Fruit fly (Drosophila melanogaster): ENCODE data around the gene pb.

The pb gene

DNA sequence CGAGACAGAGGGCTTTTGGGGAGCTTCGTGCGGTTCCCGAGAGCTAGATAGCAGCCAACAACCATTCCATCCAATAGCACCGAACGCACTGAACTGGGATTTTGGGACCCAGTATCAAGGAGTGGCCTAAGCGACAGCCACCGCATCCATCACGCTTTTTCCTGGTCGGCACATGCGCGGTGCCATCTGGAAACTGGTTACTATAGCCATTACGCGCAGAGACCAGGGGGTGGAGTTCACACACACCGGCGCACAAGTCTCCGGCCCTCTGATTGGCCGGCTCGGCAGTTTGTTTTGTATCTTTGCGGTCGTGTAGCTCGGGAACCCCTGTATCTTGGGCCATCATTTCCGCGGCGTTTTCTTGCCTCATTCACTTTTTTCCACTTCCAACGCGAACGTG, at the start of gene pb:
Gene pb, minus strand, starts transcription at position 81 of the 400 bp plus-strand sequence.
- no peak for TF ChIP-seq noc (tag; optimal IDR thresholded peaks at IDR 0.05)

DNA sequence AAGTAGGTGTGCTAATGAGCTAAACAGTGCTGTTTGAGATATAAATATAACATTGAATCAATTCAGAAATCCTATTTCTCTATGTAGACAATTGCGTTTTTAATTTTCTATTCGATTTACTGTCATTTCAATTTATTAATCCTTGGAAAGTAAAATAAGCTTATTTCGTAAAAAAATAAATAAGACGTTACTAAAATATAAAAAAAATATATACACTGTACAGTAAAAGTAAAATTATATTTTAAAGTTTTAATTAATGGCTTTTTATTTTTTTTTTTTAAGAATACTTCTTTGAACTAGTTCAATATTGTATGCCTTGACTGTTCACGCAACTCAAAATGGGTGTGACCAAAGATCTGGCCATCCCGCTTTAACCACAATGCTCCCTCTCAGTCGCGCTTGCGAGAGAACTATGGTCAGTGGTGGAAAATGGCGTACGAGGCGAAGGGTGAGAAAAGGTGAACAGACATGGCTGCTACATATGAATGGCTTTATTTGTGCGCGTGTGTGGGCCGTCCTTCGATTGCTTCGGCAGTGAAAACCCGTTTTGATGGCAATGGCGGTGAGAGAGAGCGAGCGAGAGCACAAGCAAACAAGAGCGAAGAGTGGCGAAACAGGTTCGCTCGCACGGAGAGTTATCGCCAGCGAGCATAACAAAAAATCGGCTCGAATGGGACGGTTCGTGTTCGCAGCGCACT, 49.5 kb upstream of the pb start, which contains the start of gene Dfd:
Gene Dfd, plus strand, starts transcription at position 648 of the 698 bp plus-strand sequence.
- no peak for TF ChIP-seq noc (tag; optimal IDR thresholded peaks at IDR 0.05)

DNA sequence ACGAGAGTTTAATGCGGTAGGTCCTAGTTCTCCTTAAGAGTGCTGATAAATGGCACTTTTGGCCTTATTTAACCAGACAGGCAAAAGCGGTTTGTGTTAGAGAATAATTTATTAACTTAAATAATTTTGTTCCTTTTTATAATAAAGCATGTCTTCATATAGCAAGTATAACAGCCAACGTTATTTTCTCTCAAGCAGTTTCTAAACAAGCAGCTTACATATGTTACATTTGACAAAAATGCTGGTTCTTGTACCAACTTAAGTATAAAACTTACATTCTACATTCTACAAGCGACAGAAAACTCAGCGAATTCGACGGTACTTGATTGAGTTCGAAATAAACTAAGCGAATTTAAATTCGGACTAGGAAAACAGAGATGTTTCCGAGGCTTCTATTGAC, 38.1 kb upstream of the pb start:
- TF ChIP-seq noc (tag; optimal IDR thresholded peaks at IDR 0.05) = no peak

DNA sequence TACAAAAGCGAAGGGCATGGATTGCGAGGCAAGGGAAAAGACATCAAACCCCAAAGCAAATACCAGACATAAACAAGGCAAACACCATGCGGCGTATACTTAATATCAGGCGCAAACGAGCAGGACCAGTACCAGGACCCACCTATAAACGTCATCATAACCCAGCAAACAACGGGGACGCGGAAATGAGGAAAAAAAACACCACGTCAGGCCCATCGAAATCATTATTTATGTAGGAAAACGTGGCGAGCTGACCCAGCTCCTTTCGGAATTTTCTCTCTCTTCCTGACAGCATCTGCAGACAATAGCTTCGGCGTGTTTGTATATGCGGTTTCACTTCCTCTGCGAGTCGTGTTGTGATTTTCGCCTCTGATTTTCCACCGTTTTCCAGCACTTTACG, 34.9 kb upstream of the pb start:
- TF ChIP-seq noc (tag; optimal IDR thresholded peaks at IDR 0.05) = no peak

DNA sequence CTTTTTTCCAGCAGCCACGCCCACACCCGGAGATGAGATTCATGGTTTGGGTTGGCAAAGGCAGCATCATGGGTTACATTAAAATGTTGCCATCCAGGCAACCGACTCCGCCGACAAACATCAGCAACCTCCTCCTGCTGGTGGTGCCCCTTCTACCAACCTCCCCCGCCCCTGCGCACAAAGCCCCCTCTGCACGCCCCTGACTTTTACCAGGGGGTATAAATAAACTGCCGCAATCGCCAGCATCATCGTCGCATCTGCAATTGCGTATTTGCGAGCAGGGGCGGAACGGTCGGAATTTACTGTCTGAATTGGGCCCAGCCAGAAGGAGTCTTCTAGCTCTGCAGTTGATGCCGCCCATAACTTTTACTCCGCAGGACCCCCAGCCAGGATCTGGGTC, 29.9 kb upstream of the pb start:
- no peak for TF ChIP-seq noc (tag; optimal IDR thresholded peaks at IDR 0.05)

DNA sequence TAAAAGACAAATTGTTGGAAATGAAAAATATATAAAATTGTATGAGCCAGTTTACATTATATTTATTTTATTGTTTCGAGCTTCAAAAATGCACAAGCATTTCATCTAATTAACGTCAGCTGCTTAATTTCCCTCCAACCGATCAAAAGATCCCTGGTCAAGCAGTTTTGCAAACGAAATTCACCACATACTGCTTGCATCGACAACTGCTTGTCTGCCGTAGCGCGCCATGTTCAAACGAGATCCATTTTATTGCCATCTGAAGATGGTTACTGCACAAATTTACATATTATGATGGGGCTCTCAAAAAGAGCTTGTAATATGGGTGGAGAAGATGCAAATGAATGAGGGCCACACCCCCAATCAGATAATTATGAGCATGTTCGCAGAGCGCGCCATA, 26.4 kb upstream of the pb start:
- no peak for TF ChIP-seq noc (tag; optimal IDR thresholded peaks at IDR 0.05)

DNA sequence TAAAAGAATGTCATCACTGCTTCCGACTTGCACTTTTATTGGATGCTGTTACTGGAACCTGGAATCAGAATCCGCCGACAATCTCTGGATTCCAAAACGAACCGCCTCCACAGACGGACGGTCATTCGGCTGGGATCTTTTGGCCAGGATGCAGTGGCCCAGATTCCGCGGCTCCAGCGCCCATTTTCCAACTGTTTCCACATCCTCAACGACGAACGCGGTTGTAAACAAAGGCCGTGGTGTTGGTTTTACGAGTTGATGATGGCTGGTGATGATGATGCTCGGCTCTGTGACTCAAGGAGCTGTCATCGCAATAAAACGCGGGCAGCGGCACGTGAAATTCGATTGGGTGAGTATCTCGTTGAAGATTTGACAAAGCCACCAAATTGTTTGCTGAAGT, 25.1 kb upstream of the pb start:
- no peak for TF ChIP-seq noc (tag; optimal IDR thresholded peaks at IDR 0.05)

DNA sequence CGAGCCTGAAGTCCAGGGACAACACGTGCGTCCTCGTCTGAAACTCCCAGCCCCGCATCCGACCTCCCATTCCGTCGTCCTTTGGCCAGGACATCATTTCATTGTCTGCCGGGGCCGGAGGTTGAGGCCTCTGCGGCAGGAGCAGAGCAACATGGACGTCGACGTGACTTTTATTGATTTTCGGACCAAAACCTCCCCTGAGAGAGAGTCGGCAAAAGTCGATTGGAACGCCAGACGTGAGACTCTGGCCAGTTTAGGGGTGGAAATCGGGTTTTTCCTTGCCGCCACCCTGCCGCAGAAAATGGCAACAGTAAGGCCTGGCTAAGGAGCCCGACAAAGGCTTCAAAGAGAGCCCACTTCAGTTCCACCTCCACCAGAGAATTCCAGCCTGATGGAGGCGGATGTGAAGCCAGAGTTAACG, 24.3 kb upstream of the pb start:
- TF ChIP-seq noc (tag; optimal IDR thresholded peaks at IDR 0.05) = no peak

DNA sequence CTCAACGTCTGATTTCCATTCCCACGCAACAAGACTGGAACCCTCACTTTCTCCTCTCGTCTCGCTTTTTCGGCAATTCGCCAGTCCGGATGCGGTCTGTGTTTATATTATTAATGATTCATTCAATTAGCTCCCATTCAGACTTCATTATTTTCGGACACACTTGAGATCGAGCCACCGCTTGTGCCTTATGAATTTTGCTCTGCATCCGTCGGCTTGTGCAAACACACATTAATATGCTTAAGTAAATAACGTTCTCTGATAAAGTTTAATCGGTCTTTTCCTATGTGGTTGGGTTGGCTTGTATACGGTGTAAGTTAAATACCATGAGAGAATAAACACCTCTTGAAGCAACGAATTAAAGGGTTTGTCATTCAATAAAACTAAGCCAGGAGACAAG, 23.0 kb upstream of the pb start:
- TF ChIP-seq noc (tag; optimal IDR thresholded peaks at IDR 0.05) = no peak

DNA sequence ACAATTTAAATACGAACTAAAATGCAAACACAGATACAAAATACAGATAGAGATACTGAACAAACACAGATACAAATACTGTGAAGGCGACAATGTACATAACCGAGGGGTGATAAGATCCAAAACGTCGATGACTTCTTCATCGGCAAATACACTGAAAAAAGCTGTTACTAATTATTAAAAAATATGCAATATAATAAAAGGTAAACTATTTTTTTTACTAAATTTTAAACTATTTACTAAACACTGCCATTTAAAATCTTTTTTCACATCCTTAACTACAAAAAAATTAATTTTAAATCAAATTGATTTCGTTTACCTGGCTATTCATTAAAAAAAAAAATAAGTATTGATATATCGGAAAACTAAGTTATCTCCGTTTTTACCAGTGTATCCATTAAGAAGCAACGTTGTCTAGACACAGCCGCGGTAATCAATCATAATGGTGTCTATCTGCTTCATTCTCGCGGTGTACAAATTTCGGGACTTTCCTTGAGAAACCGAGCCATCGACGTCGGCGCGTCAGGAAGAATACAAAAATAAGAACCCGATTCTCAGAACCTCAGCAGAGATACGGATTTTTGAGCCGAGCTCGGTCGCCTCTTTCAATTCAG, 21.0 kb upstream of the pb start:
- peak; percentile 16 for TF ChIP-seq noc (tag; optimal IDR thresholded peaks at IDR 0.05)

DNA sequence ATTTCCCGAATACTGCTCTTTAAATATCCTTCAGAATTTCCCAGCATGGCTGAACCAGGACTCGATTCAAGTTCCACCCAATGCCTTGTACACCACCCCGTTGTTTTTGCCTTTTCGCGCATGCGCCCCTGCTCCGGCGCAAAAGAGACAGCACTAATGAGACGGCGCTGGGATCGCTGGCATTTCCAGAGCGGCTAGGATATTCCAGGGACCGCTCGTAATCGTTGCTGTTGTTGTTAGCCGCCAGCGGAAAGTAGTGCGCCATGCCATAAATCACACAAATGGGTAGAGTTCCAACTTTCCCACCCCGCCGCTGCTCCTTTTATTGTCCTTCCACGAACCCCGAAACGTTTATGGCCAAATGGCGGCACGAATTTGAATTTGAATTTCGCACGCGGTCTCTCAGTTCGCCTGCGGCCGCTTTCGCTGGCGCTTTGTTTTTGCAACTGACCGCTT, 20.4 kb upstream of the pb start, which contains the start of gene Ama:
Gene Ama, plus strand, starts transcription at position 406 of the 456 bp plus-strand sequence.
- TF ChIP-seq noc (tag; optimal IDR thresholded peaks at IDR 0.05) = no peak

DNA sequence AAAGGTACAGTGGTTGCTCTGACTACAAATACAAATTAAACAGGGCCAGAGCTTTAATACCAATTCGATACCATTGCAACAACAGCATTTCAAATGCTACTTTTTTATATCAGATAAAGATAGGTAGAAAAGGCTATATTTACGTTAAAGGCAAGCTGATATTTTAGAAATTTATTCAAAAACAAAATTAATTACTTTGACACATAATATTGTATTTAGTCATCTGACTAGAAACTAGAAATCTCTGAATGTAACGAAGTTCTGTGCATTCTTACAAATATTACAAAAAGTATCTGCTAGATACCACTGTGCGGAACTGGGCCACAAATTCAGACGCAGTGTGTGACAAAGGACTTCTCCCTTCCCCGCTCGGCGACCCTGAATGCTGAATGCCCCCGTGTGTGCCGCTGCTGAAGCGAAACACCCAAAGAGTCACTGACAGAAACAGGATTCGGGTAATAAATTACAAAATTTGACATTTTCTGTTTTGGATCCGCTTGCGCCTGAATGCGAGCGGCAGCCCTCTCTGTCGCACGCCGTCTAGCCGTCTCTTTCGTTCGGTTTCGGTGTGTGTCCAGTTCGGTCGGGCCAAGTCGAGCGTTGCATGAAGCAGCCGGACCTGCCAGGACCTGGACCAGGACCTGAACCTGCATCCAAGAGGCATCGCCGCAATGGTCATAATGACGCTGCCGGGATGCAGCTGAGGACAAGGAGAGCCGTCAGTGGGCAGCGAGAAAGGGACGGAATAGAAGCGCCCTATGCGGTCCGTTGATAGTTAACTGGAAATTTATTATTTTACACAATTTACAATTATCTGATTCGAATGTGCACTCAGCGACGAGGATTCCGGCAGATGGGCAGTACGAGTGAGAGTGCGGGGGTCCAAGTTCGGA, 19.1 kb upstream of the pb start:
- no peak for TF ChIP-seq noc (tag; optimal IDR thresholded peaks at IDR 0.05)

DNA sequence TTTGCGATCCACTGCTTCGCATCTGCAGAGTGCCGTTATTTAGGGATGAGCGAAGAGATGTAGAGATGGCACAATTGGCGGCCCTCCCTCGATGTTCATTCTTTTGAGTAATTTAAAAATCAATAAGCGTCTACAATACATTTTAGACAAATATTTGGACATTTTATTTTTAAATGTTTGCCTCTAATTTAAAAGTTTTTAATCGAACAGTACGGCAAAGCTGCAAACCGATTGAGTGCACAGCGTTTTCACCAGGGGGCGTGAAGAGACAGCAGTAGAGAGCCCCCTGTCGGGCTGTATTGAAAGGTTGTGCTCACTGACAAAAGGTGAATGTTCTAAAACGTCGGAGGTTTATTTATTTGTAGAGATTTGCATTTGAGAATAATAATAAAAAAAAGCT, 17.6 kb upstream of the pb start, which contains the start of gene bcd:
Gene bcd, minus strand, starts transcription at position 48 of the 400 bp plus-strand sequence.
- TF ChIP-seq noc (tag; optimal IDR thresholded peaks at IDR 0.05) = no peak

DNA sequence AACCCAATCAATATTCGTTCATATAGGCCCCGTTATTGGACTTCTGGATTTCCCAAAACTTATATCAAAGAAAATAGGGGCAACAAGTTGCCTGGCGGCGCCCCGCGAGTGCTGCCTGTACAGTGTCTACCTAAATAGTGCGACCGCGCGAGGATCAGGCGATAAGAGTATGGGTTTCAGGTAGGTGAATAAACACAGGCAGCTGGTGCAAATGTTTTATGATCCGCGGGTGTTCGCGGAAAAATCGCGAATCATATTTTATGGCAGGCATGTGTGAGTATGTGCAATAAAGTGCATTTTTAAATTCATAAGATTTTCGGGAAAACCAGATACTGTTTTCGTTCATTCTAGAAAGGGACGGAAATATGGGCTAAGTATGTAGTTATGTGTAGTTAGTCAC, 13.6 kb upstream of the pb start:
- TF ChIP-seq noc (tag; optimal IDR thresholded peaks at IDR 0.05) = no peak

DNA sequence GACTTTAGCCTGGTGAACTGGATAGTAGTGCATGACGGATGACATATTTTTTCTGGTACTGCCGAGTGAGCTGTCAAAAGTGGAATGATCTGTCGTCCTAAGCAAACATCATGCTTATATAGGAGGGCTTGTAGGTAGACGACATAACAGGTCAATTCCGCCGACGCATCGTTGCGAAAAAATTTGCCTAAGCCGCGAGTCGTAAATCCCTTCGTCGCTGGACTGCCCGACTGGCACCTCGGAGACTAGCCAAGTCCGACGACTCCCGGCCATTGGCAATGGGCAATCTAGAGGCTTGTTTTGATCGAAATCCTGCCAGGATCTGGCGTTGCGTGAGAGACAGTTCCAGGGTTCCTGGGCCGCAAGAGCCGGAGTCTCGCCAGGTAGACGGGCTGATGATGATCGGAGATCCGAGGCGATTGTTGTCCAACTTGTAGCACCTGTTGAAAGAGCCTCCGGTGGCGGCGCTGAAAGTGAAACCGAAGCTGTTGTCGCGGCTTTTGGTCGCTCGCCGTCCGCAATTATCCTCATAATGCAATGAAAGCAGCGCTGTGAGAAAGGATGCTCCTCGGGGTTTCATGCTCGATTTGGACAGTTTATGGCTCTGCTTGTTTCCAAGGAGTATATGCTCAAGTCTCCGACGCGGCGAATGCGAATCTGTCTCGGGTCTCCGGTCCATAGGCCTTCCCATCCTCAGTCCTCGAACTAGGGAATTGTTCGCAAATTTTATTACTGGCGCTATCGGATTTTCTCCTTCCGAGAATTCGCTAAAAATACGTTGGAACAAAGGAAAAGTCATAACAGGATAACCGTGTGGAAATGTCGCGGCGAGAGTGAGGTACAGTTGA, 12.5 kb upstream of the pb start, which contains the start of gene zen:
Gene zen, minus strand, starts transcription at position 91 of the 848 bp plus-strand sequence.
- no peak for TF ChIP-seq noc (tag; optimal IDR thresholded peaks at IDR 0.05)
